Worm (Caenorhabditis elegans) whole organism, L4/young adult: ENCODE measurements around the gene F19H6.4.

ENCODE experiments used
- W03F9.2 ChIP-seq: fragments of 150-350 bp; optimal IDR thresholded peaks from 2 replicates; lab custom pipeline; 2014; ENCODE audit warnings: missing biosample characterization, missing genetic modification characterization
- dao-5 ChIP-seq: sonication (generic microtip); optimal IDR thresholded peaks from 2 replicates; lab custom pipeline; 2016; ENCODE audit warnings: missing genotype, missing genetic modification characterization, moderate library complexity, missing compliant biosample characterization
- him-1 ChIP-seq: sonication (generic microtip); optimal IDR thresholded peaks from 2 replicates; lab custom pipeline; 2016; ENCODE audit warnings: missing genotype, missing genetic modification reagents, missing genetic modification characterization, missing compliant biosample characterization

Gene F19H6.4

DNA sequence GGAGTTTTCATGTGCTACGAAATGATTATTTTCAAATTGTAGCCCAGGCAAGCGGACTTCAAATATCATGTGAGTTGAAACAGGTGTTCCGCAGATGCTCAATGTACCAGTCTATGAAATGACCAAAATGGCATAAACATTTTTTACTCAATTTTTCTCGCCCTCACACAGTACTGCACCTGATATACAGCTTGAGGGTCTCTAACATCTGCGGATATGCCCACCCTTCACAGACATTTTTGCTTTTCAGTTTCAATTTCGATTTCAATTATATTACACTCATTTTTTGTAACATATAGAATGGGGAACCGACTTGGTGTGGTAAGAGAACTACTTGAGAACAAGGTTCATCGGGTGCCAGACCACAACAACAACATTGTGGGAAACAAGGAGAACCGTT, 18.8 kb upstream of the F19H6.4 start, which contains the start of gene F42F12.11:
Gene F42F12.11 (plus strand): TSS at position 301 of the 400 bp plus-strand sequence.
- TF ChIP-seq him-1 (tag; lab: Kevin White, UChicago) = no peak
- TF ChIP-seq dao-5 (tag; lab: Kevin White, UChicago) = no peak
- TF ChIP-seq W03F9.2 (tag; lab: Kevin White, UChicago) = no peak

DNA sequence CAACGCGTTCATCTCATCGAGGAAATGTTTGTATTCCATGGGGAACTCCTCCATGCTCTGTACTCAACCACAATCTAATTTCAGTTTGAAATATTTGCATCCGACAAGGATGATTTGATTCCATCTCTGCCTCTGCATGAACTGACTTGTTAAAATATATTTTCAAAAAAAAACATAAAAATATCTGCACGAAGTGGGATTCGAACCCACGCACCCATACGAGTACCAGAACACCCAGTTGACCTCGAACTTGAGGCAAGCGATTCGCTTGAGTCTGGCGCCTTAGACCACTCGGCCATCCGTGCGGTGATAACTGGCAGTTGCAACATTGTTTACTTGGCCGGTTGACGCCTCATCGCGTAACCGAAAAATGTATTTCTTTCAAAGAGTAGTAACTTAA, 17.7 kb upstream of the F19H6.4 start:
- TF ChIP-seq W03F9.2 (tag; lab: Kevin White, UChicago) = peak; percentile 28
- TF ChIP-seq dao-5 (tag; lab: Kevin White, UChicago) = peak; percentile 51
- no peak for TF ChIP-seq him-1 (tag; lab: Kevin White, UChicago)

DNA sequence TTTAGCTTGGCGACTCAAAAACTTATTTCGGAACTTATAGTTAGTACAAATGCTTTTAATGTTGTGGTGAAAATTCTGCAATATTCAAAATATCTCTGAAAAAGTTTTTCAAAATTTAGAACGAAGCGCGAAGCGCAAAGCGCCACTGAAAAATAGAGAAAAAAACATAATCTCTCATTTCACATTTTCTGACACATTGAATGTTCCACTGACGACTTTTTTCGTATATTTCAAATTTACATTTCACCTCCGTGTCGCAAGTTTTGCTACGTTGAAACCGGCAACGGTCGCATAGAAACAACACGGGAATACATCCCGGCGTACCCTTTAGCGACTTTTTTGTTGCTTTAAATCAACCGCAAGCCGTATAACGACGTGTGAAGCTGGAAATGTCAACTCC, 17.2 kb upstream of the F19H6.4 start, which contains the start of gene F42F12.14:
Gene F42F12.14 (plus strand): TSS at position 301 of the 400 bp plus-strand sequence.
- TF ChIP-seq him-1 (tag; lab: Kevin White, UChicago) (no peak), dao-5 (tag; lab: Kevin White, UChicago) (no peak), W03F9.2 (tag; lab: Kevin White, UChicago) (no peak)

DNA sequence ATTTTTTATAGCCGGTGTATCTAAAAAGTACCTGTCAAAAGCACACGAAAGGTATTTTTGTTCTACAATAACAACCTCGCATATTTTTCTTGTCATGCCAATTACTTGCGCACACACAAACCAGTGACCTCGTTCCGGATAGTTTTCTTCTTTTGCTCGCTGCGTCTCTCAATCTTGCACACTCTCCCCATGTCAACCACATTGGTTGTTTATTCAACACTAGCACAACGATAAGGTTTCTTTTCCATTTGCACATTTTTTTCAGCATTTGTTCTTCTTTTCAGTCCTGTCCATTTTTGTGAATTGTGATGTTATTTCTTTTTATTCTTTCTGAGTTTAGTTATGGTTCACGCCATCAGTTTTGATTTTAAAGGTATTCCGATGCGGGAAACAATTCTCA, 15.3 kb upstream of the F19H6.4 start, which contains the start of gene F42F12.3:
Gene F42F12.3 (plus strand): TSS at position 372 of the 400 bp plus-strand sequence.
- TF ChIP-seq him-1 (tag; lab: Kevin White, UChicago) = no peak

- TF ChIP-seq dao-5 (tag; lab: Kevin White, UChicago) = no peak
- TF ChIP-seq him-1 (tag; lab: Kevin White, UChicago) = no peak
- no peak for TF ChIP-seq W03F9.2 (tag; lab: Kevin White, UChicago)
Observed at ce11 chrX:12352872-12353271, 12.6 kb upstream of the F19H6.4 start, which contains the start of gene F42F12.4. Gene F42F12.4 (minus strand): TSS chrX:12352947.

DNA sequence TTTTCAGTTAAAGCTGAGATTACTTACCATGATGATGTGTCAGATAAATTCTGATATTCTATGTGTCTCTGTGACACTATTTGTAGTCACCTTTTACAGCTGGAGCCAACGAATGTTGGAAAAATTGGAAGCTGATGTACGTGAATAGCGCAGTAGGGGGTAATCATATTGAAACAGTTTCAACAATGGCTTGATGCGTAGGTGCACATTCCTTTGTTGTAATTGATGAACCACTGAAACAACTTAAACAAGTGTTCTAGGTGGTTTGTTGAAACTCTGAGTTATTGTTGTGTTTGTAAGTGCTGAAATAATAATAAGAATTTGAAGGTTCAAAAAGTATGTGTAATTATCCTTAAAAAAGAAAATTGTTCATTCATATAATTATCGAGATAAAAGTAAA, 8.9 kb upstream of the F19H6.4 start, which contains the start of gene nspc-12:
Gene nspc-12 (minus strand): TSS at position 101 of the 400 bp plus-strand sequence.
- TF ChIP-seq dao-5 (tag; lab: Kevin White, UChicago) (no peak), him-1 (tag; lab: Kevin White, UChicago) (no peak), W03F9.2 (tag; lab: Kevin White, UChicago) (no peak)

DNA sequence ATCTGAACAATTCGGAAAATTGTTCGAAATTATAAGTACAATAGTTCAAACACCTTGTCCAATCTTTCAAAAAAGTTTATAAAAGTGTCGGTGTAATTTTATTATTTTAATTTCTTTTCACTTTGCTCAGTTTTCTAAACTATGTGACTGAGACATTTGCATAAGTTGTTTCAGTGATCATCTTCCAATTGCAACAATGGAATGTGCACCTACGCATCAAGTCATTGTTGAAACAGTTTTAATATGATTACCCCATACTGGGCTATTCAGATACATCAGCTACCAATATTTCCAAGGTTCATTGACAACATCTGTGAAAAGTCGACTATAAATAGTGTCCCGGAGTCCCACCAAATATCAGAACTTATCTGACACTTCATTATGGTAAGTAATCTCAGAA, 8.4 kb upstream of the F19H6.4 start, which contains the start of gene nspc-13:
Gene nspc-13 (plus strand): TSS at position 301 of the 400 bp plus-strand sequence.
- TF ChIP-seq dao-5 (tag; lab: Kevin White, UChicago) = no peak
- TF ChIP-seq W03F9.2 (tag; lab: Kevin White, UChicago) = no peak
- TF ChIP-seq him-1 (tag; lab: Kevin White, UChicago) = no peak

DNA sequence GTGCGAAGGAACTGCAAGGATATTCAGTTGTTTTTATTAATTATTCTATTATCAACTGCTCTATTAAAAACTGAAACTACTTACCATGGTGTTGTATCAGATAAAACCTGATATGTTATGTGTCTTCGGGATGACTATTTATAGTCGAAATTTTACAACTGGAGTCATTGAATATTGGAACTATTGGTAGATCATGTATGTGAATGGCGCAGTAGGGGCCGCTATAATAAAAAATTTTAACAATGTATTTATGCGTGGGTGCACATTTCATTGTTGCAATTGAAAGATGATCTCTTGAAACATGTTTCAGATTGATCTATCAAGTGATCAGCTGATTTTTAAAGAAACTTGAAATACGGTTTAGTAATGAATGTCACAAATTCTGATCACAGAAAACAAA, 6.5 kb upstream of the F19H6.4 start, which contains the start of gene nspc-14:
Gene nspc-14 (minus strand): TSS at position 101 of the 400 bp plus-strand sequence.
- TF ChIP-seq dao-5 (tag; lab: Kevin White, UChicago) (no peak), W03F9.2 (tag; lab: Kevin White, UChicago) (no peak), him-1 (tag; lab: Kevin White, UChicago) (no peak)

DNA sequence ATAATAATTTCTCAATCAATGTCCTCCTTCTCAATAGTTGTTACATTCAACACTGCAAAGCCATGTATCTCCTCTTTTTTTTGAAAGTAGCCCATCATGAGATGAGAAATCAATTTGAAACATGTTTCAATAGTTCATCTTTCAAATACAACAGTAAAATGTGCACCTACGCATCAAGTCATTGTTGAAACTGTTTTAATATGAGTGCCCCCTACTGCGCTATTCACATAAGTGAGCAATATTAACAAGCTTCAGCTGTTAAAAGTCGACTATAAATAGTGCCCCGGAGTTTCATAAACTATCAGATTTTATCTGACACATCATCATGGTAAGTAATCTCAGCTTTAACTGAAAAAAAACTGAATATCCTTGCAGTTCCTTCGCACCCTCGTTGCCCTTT, 5.0 kb upstream of the F19H6.4 start, which contains the start of the genes nspc-15 and F19H6.6:
Gene nspc-15 (plus strand): TSS at position 301 of the 400 bp plus-strand sequence.
Gene F19H6.6 (plus strand): TSS at position 384 of the 400 bp plus-strand sequence.
- no peak for TF ChIP-seq him-1 (tag; lab: Kevin White, UChicago)

DNA sequence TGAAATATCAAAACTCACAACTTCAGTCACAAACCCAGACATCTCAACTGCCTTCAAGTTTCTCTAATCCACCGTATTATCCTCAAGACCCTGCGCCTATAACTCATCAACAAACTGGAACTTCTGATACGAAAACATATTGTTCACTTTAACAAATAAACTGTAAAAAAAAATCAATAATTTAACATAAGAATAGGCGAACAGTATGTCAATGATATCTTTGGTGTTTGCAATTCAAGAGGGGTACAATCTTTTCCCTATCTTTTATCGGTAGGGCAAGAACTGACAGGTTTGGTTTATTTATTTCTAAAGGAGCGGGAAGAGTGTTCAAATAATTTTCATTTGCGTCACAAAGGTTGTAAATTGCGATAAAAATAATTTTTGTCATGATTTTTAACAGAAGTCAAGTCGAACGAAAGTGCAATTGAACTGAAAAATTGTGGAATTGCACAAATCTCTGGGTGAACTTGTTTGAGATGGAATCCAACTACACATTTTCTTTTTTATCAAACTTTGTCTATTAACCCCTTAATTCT, 2.5 kb upstream of the F19H6.4 start:
- TF ChIP-seq him-1 (tag; lab: Kevin White, UChicago) (peak; percentile 99), W03F9.2 (tag; lab: Kevin White, UChicago) (peak; percentile 99), dao-5 (tag; lab: Kevin White, UChicago) (peak; percentile 76)

DNA sequence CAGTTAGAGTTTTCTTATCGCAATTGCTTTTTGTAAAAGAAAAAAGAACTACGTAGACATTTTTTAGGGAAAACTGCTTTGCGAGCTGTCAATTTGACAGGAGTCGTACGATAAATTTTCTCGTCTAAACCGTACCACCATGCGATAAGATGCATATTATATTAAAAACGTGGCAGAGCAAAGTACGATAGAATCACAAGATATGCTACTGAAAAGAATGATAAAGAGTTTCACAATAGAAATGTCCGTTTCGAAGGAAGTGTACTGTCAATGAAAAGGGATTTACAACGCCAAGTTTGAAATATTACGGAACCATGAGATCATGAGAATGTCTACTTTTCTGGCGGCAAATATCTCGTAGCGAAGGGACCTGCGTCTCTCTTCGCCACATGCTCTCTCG, 684 bp upstream of the F19H6.4 start, which contains the start of gene F19H6.5:
Gene F19H6.5 (minus strand): TSS at position 101 of the 400 bp plus-strand sequence.
- TF ChIP-seq dao-5 (tag; lab: Kevin White, UChicago) (no peak), him-1 (tag; lab: Kevin White, UChicago) (no peak), W03F9.2 (tag; lab: Kevin White, UChicago) (no peak)

DNA sequence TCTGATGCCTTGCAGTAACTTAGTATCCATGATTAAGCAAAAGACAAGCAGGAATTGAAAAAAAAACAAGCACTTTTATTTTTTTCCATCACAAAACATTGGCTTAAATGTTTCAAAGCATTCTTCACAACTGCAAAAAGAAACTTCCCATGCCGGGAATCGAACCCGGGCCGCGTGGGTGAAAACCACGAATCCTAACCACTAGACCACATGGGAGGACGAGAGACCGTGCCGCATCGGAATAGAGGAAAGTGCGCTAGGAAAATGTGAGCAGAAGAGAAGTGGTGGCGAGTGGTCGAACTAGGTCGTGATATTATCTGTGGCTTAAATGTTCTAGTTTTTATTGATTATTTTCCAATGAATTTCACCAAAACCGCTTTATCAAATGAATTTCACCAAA, 2.0 kb downstream of the F19H6.4 start:
- TF ChIP-seq him-1 (tag; lab: Kevin White, UChicago) (no peak), W03F9.2 (tag; lab: Kevin White, UChicago) (no peak), dao-5 (tag; lab: Kevin White, UChicago) (no peak)

ce11 chrX:12371321-12371720, 5.8 kb downstream of the F19H6.4 start, which contains the start of gene rif-1.2:
Gene rif-1.2 (minus strand): TSS chrX:12371421.
- TF ChIP-seq him-1 (tag; lab: Kevin White, UChicago) (no peak), dao-5 (tag; lab: Kevin White, UChicago) (no peak), W03F9.2 (tag; lab: Kevin White, UChicago) (no peak)

DNA sequence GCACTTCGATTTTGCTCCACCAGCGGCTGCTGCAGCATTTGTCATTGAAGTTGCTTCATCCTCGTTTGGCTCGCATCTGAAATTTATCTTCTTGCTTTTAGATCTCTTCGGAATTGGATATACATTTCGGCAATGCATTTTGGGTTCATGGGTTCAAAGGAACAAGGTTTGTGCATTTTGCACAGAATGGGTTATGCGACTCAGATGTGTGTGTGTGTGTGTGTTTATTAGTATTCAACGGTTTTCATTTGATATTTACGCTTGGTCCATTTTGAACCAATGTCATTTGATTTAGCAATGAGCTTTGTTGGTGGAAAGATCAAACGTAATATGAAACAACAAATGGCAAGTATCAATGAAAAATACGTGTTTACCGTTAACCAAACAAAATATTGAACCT, 10.3 kb downstream of the F19H6.4 start:
- TF ChIP-seq W03F9.2 (tag; lab: Kevin White, UChicago) (no peak), him-1 (tag; lab: Kevin White, UChicago) (no peak), dao-5 (tag; lab: Kevin White, UChicago) (no peak)
